Worm (Caenorhabditis elegans) whole organism, L2 larva: ENCODE measurements around the gene chil-16.

Experiments used
- ceh-16 ChIP-seq: fragments of 150-350 bp; optimal IDR thresholded peaks from 2 replicates; lab custom pipeline; 2014; ENCODE audit warnings: missing biosample characterization, missing genetic modification characterization
- nhr-12 ChIP-seq: fragments of 150-350 bp; optimal IDR thresholded peaks from 2 replicates; lab custom pipeline; 2014; ENCODE audit warnings: missing biosample characterization, missing genetic modification characterization
- unc-39 ChIP-seq: fragments of 150-350 bp; optimal IDR thresholded peaks from 2 replicates; lab custom pipeline; 2014; ENCODE audit warnings: missing biosample characterization, missing genetic modification characterization
- unc-62 ChIP-seq: fragments of 150-350 bp; optimal IDR thresholded peaks from 2 replicates; lab custom pipeline; 2014; ENCODE audit warnings: missing biosample characterization, missing genetic modification reagents, missing genetic modification characterization

DNA sequence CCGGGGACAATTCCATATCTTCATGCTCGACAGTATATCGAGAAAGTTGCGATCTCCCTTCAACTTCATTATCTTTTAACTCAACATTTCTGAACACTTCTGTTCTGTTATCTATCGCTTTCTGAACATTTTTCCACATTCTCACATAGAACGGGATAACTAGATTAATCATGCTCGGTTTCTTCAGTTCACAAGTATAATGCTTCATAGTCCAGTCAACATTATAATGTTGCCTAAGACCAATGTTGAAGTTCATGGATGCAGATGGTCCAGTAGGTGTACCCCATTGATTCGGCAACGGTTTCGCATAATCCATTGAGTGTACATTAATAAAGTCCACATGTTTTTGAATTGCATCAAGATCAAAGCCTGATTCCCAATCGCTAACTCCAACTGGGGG, 2.9 kb downstream of the chil-16 start:
- TF ChIP-seq ceh-16 (no peak), unc-62 (no peak), unc-39 (tag; lab: Kevin White, UChicago) (no peak), nhr-12 (tag; lab: Kevin White, UChicago) (no peak)
